Worm (Caenorhabditis elegans) whole organism, L2 larva: ENCODE data around the gene elks-1.

Experiments used
- lin-39 ChIP-seq: fragments of 150-350 bp; optimal IDR thresholded peaks from 2 replicates; lab custom pipeline; 2014; ENCODE audit warnings: missing biosample characterization, missing genetic modification reagents, missing genetic modification characterization
- nhr-77 ChIP-seq: fragments of 150-350 bp; optimal IDR thresholded peaks from 2 replicates; lab custom pipeline; 2014; ENCODE audit warnings: missing biosample characterization, missing genetic modification characterization
- unc-62 ChIP-seq: fragments of 150-350 bp; optimal IDR thresholded peaks from 2 replicates; lab custom pipeline; 2014; ENCODE audit warnings: missing biosample characterization, missing genetic modification reagents, missing genetic modification characterization

DNA sequence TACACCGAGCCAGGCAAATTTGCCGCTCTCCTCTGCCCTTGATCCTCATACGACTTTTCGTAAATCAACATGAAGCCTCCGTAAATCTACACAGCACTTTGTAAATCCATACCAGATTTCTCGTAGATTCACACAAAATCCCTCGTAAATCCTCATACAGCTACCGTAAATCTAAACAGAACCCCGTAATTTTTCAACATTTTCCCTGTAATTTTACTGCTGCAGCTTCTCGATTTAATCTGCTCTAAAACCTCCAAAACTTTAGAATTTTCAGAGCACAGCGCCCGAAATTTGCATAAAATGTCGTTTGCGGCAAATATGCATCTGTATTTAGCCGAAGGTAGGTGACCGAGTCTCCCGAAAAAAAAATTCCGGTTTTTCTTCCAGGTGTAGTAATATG is 4.9 kb upstream of the elks-1 start, which contains the start of gene F42A6.1:
- TF ChIP-seq unc-62 (GFP tag; lab: Kevin White, UChicago): no peak
- no peak for TF ChIP-seq lin-39 (tag; lab: Kevin White, UChicago)
- TF ChIP-seq nhr-77 (tag; lab: Kevin White, UChicago): no peak
